Fruit fly (Drosophila melanogaster): ENCODE data around the gene CG13950.

The CG13950 gene

dm6 chr2L:869497-870040 lies 9.6 kb downstream of the CG13950 start, which contains the start of gene dbe (continued):
- peak; percentile 84 for TF ChIP-seq MESR4 (GFP tag; optimal IDR thresholded peaks at IDR 0.05)
- no peak for TF ChIP-seq gcm2 (GFP tag; optimal IDR thresholded peaks at IDR 0.05)
- TF ChIP-seq CG18262 (tag; optimal IDR thresholded peaks at IDR 0.05), result peak; percentile 15
- TF ChIP-seq CG14965 (GFP tag; optimal IDR thresholded peaks at IDR 0.05; ENCODE audit: borderline replicate concordance), result no peak
- TF ChIP-seq ind (GFP tag; optimal IDR thresholded peaks at IDR 0.05), result peak; percentile 36
- no peak for TF ChIP-seq CG10147 (GFP tag; optimal IDR thresholded peaks at IDR 0.05)
- no peak for TF ChIP-seq Oaz (GFP tag; IDR thresholded peaks at IDR 0.05)
- peak; percentile 10 for TF ChIP-seq Hmr (GFP tag; optimal IDR thresholded peaks at IDR 0.05)
- TF ChIP-seq dpn (GFP tag; optimal IDR thresholded peaks at IDR 0.05), result peak in 1 of 2 experiments; percentile 31
- no peak for TF ChIP-seq CG7987 (GFP tag; optimal IDR thresholded peaks at IDR 0.05)
- peak; percentile 20 for TF ChIP-seq dmrt99B (tag; optimal IDR thresholded peaks at IDR 0.05)
- TF ChIP-seq Max (GFP tag; optimal IDR thresholded peaks at IDR 0.05), result peak; percentile 51
- TF ChIP-seq phol (tag; optimal IDR thresholded peaks at IDR 0.05), result peak; percentile 8
- TF ChIP-seq vvl (GFP tag; IDR thresholded peaks at IDR 0.05), result peak; percentile 25; the same call in 1 of the 2 replicates
- no peak for TF ChIP-seq Hmx (GFP tag; optimal IDR thresholded peaks at IDR 0.05)
- TF ChIP-seq prd (optimal IDR thresholded peaks at IDR 0.05), result no peak
- 0 out of 3 replicates have a peak, but pooled peaks have one; percentile 23 for TF ChIP-seq prd (GFP tag; IDR thresholded peaks at IDR 0.05)
- no peak for TF ChIP-seq onecut (GFP tag; IDR thresholded peaks at IDR 0.05)
- TF ChIP-seq CG9797 (GFP tag; optimal IDR thresholded peaks at IDR 0.05), result peak; percentile 11
- TF ChIP-seq hb (GFP tag; IDR thresholded peaks at IDR 0.05; ENCODE audit: partially characterized antibody), result no peak
- TF ChIP-seq lola (GFP tag; optimal IDR thresholded peaks at IDR 0.05), result peak in 1 of 3 experiments; percentile 3
- no peak for TF ChIP-seq amos (GFP tag; IDR thresholded peaks at IDR 0.05; ENCODE audit: partially characterized antibody)
- peak; percentile 44 for TF ChIP-seq gem (tag; optimal IDR thresholded peaks at IDR 0.05)
- TF ChIP-seq CG7963 (GFP tag; IDR thresholded peaks at IDR 0.05; ENCODE audit: partially characterized antibody), result no peak
- no peak for TF ChIP-seq CG9727 (GFP tag; optimal IDR thresholded peaks at IDR 0.05)
- peak; percentile 46 for TF ChIP-seq sug (tag; optimal IDR thresholded peaks at IDR 0.05)
- TF ChIP-seq slbo (GFP tag; IDR thresholded peaks at IDR 0.05), result peak; percentile 66
- TF ChIP-seq BEAF-32 (GFP tag; optimal IDR thresholded peaks at IDR 0.05), result peak; percentile 9
- TF ChIP-seq Nf-YC (tag; optimal IDR thresholded peaks at IDR 0.05), result no peak
- 0 out of 3 replicates have a peak, but pooled peaks have one; percentile 30 for TF ChIP-seq CG34422 (GFP tag; IDR thresholded peaks at IDR 0.05)
- TF ChIP-seq lilli (GFP tag; optimal IDR thresholded peaks at IDR 0.05), result peak; percentile 9
- TF ChIP-seq Mad (GFP tag; optimal IDR thresholded peaks at IDR 0.05), result peak; percentile 3
- TF ChIP-seq NfI (GFP tag; optimal IDR thresholded peaks at IDR 0.05), result peak; percentile 15
- TF ChIP-seq nmo (GFP tag; optimal IDR thresholded peaks at IDR 0.05), result no peak
- TF ChIP-seq HmgZ (tag; optimal IDR thresholded peaks at IDR 0.05), result peak; percentile 13
- TF ChIP-seq CHES-1-like (GFP tag; optimal IDR thresholded peaks at IDR 0.05), result no peak
- TF ChIP-seq CG1832 (GFP tag; optimal IDR thresholded peaks at IDR 0.05), result no peak
- peak; percentile 8 for TF ChIP-seq Hr3 (GFP tag; optimal IDR thresholded peaks at IDR 0.05)
- TF ChIP-seq Fer3 (tag; optimal IDR thresholded peaks at IDR 0.05), result peak; percentile 10
- peak; percentile 22 for TF ChIP-seq CG30403 (GFP tag; optimal IDR thresholded peaks at IDR 0.05)
- TF ChIP-seq CG10654 (GFP tag; optimal IDR thresholded peaks at IDR 0.05), result no peak
- no peak for TF ChIP-seq CG31224 (GFP tag; IDR thresholded peaks at IDR 0.05)
- TF ChIP-seq CG17912 (GFP tag; optimal IDR thresholded peaks at IDR 0.05), result no peak
- TF ChIP-seq al (GFP tag; IDR thresholded peaks at IDR 0.05), result no peak
- peak; percentile 28 for TF ChIP-seq CG2678 (tag; optimal IDR thresholded peaks at IDR 0.05)
- TF ChIP-seq CG10274 (GFP tag; optimal IDR thresholded peaks at IDR 0.05), result no peak
- TF ChIP-seq CG6791 (GFP tag; IDR thresholded peaks at IDR 0.05; ENCODE audit: partially characterized antibody), result peak; percentile 53; the same call in 1 of the 3 replicates
- TF ChIP-seq mam (GFP tag; optimal IDR thresholded peaks at IDR 0.05), result peak; percentile 13
- TF ChIP-seq Opbp (GFP tag; IDR thresholded peaks at IDR 0.05; ENCODE audit: partially characterized antibody), result peak; percentile 42; the same call in 1 of the 3 replicates

Measured in whole organism, embryonic.